Fruit fly (Drosophila melanogaster): ENCODE measurements around the gene CG8028.

DNA sequence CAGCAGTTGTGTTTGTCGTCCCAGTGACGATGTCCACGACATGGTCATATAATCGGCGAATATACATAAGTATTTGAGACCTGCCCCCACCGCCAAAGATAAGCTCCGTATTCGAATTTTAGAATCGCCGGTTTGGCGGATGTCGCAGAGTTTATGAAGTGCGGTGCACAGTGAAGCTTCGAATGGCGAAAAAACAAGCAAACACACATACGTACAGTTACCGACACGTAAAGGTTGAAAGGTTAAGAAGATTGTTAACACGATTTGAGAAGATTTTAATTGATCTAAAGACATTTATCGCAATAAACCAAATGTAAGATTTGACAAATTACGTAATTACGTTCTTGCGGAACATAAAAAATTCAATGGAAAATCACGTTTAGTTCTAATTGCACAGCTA, 29.5 kb upstream of the CG8028 start:
- TF ChIP-seq foxo (GFP tag; optimal IDR thresholded peaks at IDR 0.05), result no peak
- no peak for TF ChIP-seq psq (GFP tag; optimal IDR thresholded peaks at IDR 0.05)

Measured in whole organism, wandering third instar larva.